Worm (Caenorhabditis elegans) whole organism, L3 larva: ENCODE measurements around the gene vha-13.

ENCODE experiments used
- ZK546.5 ChIP-seq: sonication (generic microtip); optimal IDR thresholded peaks from 2 replicates; lab custom pipeline; 2017; ENCODE audit warnings: missing biosample characterization, missing genetic modification characterization
- ceh-82 ChIP-seq: fragments of 150-350 bp; optimal IDR thresholded peaks from 2 replicates; lab custom pipeline; 2014; ENCODE audit warnings: missing biosample characterization, missing genetic modification characterization
- ceh-9 ChIP-seq: sonication (generic microtip); optimal IDR thresholded peaks from 2 replicates; lab custom pipeline; 2018; ENCODE audit warnings: missing biosample characterization, missing genetic modification characterization
- egl-5 ChIP-seq: fragments of 150-350 bp; optimal IDR thresholded peaks from 2 replicates; lab custom pipeline; 2017; ENCODE audit warnings: missing biosample characterization, missing genetic modification reagents, missing genetic modification characterization, inconsistent platforms
- elt-1 ChIP-seq: fragments of 150-350 bp; optimal IDR thresholded peaks from 2 replicates; lab custom pipeline; 2014; ENCODE audit warnings: missing biosample characterization, missing genetic modification characterization
- elt-2 ChIP-seq: sonication (generic microtip); optimal IDR thresholded peaks from 2 replicates; lab custom pipeline; 2016; ENCODE audit warnings: missing genetic modification reagents, mild to moderate bottlenecking, missing genetic modification characterization, missing compliant biosample characterization
- nhr-67 ChIP-seq: fragments of 150-350 bp; optimal IDR thresholded peaks from 2 replicates; lab custom pipeline; 2014; ENCODE audit warnings: missing biosample characterization, missing genetic modification characterization
- nhr-77 ChIP-seq: fragments of 150-350 bp; optimal IDR thresholded peaks from 2 replicates; lab custom pipeline; 2014; ENCODE audit warnings: missing biosample characterization, missing genetic modification characterization
- tbx-2 ChIP-seq: sonication (generic microtip); optimal IDR thresholded peaks from 2 replicates; lab custom pipeline; 2016; ENCODE audit warnings: mild to moderate bottlenecking, missing genetic modification characterization, missing compliant biosample characterization
- ztf-11 ChIP-seq: fragments of 150-350 bp; optimal IDR thresholded peaks from 2 replicates; lab custom pipeline; 2014; ENCODE audit warnings: missing biosample characterization, missing genetic modification characterization
- ztf-4 ChIP-seq: fragments of 150-350 bp; optimal IDR thresholded peaks from 2 replicates; lab custom pipeline; 2014; ENCODE audit warnings: missing biosample characterization, missing genetic modification characterization

DNA sequence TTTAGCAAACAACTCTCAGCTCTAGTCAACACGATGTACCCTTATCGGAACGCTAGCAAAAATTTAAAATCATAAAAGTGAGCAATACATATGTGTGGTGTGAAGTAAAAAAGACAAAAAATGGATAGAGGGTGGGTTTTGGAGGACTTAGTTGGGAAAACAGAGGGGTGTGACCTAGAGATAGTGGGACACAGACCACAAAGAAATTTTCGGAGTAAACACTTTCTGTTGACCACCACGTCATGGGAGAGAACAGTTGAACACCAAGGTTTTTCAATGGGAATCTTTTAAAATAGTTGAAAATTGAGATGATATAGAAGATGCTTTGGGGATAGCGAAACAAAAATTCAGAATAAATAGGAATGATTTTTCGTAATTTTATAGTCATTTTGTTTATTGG, 34.3 kb upstream of the vha-13 start:
- TF ChIP-seq tbx-2 (tag; lab: Kevin White, UChicago) (no peak), ztf-11 (tag; lab: Kevin White, UChicago) (no peak), ceh-82 (no peak), nhr-77 (tag; lab: Kevin White, UChicago) (no peak), ceh-9 (tag; lab: Kevin White, UChicago) (no peak), ztf-4 (tag; lab: Kevin White, UChicago) (no peak), nhr-67 (tag; lab: Kevin White, UChicago) (no peak), ZK546.5 (tag; lab: Kevin White, UChicago) (no peak), elt-1 (tag; lab: Kevin White, UChicago) (no peak), egl-5 (no peak), elt-2 (tag; lab: Kevin White, UChicago) (no peak)
